Fruit fly (Drosophila melanogaster) whole organism: ENCODE results near the gene beat-IIa.

ENCODE experiments used
- CG8478 ChIP-seq: fragments of >200 bp; optimal IDR thresholded peaks from 2 replicates; lab custom pipeline; 2018; ENCODE audit warnings: inconsistent platforms
- Dll ChIP-seq: fragments of >200 bp; optimal IDR thresholded peaks from 2 replicates; lab custom pipeline; 2017
- EcR ChIP-seq, 2 experiments: fragments of >200 bp; optimal IDR thresholded peaks; 2 replicates each; lab custom pipeline; 2017; ENCODE audit warnings: missing biosample characterization in 2 of 2, missing genetic modification characterization in 2 of 2, missing genetic modification reagents in 2 of 2
- pan ChIP-seq: fragments of >200 bp; optimal IDR thresholded peaks from 2 replicates; lab custom pipeline; 2017
- psq ChIP-seq: fragments of >200 bp; optimal IDR thresholded peaks from 2 replicates; lab custom pipeline; 2017
- usp ChIP-seq: fragments of >200 bp; optimal IDR thresholded peaks from 2 replicates; lab custom pipeline; 2017; ENCODE audit warnings: missing biosample characterization, missing genetic modification characterization, mixed read lengths

The beat-IIa gene

dm6 chr3R:17366023-17366422 is at the start of gene beat-IIa:
TSS of gene beat-IIa (minus strand) at chr3R:17366119.
- no peak for TF ChIP-seq EcR (GFP tag; optimal IDR thresholded peaks at IDR 0.05; lab: Kevin White, UChicago)
- no peak for TF ChIP-seq CG8478 (lab: Kevin White, UChicago)
- no peak for TF ChIP-seq pan (lab: Kevin White, UChicago)
- TF ChIP-seq psq = no peak
- no peak for TF ChIP-seq usp (GFP tag; lab: Kevin White, UChicago)
- TF ChIP-seq Dll (lab: Kevin White, UChicago) = no peak

DNA sequence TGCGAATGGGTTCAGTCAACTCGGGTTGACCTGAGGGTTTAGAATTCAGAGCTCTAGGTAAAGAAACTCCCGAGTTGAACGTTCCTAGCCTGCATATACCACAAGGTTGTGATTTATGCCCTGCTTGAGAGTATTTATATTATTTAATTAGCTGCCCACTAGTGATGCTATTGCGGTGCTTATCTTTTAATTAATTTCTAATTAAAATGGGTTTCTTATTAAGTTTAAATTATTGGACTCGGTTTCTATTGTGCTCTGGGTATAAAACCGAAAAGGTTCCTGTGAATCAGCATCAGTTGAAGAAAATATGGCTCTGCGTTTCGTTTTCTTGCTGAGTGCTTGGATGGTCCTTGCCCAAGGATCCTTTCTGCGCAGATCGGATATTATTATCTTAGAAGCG is 49.5 kb upstream of the beat-IIa start, which contains the start of gene CG5866:
CG5866 (plus strand) TSS at position 301 of the 400 bp plus-strand sequence.
- TF ChIP-seq CG8478 (lab: Kevin White, UChicago) (no peak), EcR (GFP tag; optimal IDR thresholded peaks at IDR 0.05; lab: Kevin White, UChicago) (no peak), usp (GFP tag; lab: Kevin White, UChicago) (no peak), psq (no peak), Dll (lab: Kevin White, UChicago) (no peak), pan (lab: Kevin White, UChicago) (no peak)

dm6 chr3R:17413601-17414000 is 47.7 kb upstream of the beat-IIa start, which contains the start of gene CG42822:
TSS of gene CG42822 (plus strand) at chr3R:17413901.
- no peak for TF ChIP-seq EcR (GFP tag; optimal IDR thresholded peaks at IDR 0.05; lab: Kevin White, UChicago)
- TF ChIP-seq psq = no peak
- no peak for TF ChIP-seq usp (GFP tag; lab: Kevin White, UChicago)
- TF ChIP-seq pan (lab: Kevin White, UChicago) = no peak
- TF ChIP-seq CG8478 (lab: Kevin White, UChicago) = no peak
- no peak for TF ChIP-seq Dll (lab: Kevin White, UChicago)

dm6 chr3R:17412458-17413127 is 46.7 kb upstream of the beat-IIa start, which contains the start of gene CG42821:
TSS of gene CG42821 (plus strand) at chr3R:17413077.
- no peak for TF ChIP-seq CG8478 (lab: Kevin White, UChicago)
- no peak for TF ChIP-seq psq
- no peak for TF ChIP-seq usp (GFP tag; lab: Kevin White, UChicago)
- TF ChIP-seq Dll (lab: Kevin White, UChicago) = no peak
- TF ChIP-seq pan (lab: Kevin White, UChicago) = no peak
- TF ChIP-seq EcR (GFP tag; optimal IDR thresholded peaks at IDR 0.05; lab: Kevin White, UChicago) = no peak

DNA sequence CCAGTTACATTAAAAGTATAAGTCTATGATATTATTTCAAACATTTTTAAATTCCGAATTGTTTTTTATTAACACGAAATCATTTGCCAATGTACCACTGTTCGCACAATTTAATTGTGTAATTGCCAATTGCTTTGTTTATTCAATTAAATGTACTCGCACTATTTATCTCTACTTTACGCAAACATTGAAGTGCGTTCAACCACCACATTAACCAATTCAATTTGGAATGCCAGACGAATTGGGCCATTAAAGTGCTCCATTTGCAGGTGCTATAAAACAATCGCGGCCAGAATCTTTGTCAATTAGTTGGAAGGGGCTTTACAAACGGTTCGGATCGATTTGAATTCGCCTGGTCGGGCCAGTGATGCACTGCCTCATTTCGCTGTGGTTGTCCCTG is 44.9 kb upstream of the beat-IIa start, which contains the start of gene CG5863:
CG5863 (plus strand) TSS at position 301 of the 400 bp plus-strand sequence.
- TF ChIP-seq EcR (GFP tag; optimal IDR thresholded peaks at IDR 0.05; lab: Kevin White, UChicago) (no peak), psq (no peak), pan (lab: Kevin White, UChicago) (no peak), CG8478 (lab: Kevin White, UChicago) (no peak), usp (GFP tag; lab: Kevin White, UChicago) (no peak), Dll (lab: Kevin White, UChicago) (no peak)

DNA sequence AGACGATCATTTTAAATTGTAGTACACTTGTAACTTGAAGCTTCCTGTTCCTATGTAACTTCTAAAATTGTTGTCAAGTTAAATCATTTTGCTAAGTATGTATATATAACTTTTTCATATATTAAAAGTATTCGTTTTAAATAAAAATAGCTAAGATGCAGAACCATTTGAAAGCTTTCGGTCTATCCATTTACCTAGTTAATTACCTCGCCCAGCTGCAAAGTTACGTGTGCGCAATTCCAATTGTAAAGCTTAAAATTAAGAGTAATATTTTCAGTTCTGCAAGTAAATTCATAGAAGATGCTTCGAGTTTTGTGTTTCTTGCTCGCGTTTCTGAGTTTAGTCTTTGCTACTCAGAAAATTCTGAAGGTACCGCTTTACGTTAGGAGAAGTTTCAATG is 43.4 kb upstream of the beat-IIa start, which contains the start of gene CG5860:
CG5860 (plus strand) TSS at position 301 of the 400 bp plus-strand sequence.
- no peak for TF ChIP-seq CG8478 (lab: Kevin White, UChicago)
- no peak for TF ChIP-seq Dll (lab: Kevin White, UChicago)
- TF ChIP-seq psq = no peak
- no peak for TF ChIP-seq usp (GFP tag; lab: Kevin White, UChicago)
- no peak for TF ChIP-seq pan (lab: Kevin White, UChicago)
- TF ChIP-seq EcR (GFP tag; optimal IDR thresholded peaks at IDR 0.05; lab: Kevin White, UChicago) = no peak

DNA sequence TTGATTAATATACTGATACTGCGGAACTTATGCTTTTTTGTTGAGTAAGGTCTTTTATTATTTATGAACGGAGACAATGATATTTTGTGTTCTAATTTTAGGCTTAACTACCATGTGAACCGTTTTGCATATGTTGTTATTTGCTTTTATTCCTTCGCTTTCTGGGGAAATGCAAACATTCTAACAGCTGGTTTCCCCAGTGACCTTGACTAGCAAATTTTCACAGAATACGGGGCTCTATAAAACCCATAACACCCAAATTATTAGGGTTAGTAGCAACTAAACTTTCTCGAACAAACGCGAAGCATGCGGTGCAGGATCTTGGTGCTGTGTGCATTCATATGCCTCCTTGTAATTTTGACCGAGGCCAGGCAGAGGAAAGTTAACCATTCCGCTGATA is 41.7 kb upstream of the beat-IIa start, which contains the start of gene CG17283:
CG17283 (plus strand) TSS at position 301 of the 400 bp plus-strand sequence.
- no peak for TF ChIP-seq pan (lab: Kevin White, UChicago)
- TF ChIP-seq psq = no peak
- no peak for TF ChIP-seq usp (GFP tag; lab: Kevin White, UChicago)
- no peak for TF ChIP-seq CG8478 (lab: Kevin White, UChicago)
- TF ChIP-seq EcR (GFP tag; optimal IDR thresholded peaks at IDR 0.05; lab: Kevin White, UChicago) = no peak
- no peak for TF ChIP-seq Dll (lab: Kevin White, UChicago)

DNA sequence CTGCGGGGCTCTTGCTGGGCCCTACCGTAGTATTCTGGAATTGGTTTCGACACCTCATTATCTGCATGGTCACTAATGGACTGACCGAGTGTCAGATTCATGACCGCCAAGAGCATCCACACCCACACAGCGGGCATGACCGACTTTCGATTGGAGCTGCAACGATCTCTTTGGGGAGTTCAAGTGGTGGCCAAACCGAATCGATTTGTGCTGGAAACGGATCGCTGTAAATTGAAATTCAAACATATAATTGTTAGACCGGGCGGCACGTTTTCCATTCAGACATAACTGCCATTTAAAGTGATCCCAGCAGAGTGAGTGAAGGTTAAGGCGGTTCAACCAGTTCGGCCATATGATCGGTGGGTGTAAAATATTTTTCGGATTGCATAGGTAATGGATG is 40.5 kb upstream of the beat-IIa start, which contains the start of the genes CG42824 and CG42798:
CG42824 (minus strand) TSS at position 101 of the 400 bp plus-strand sequence.
CG42798 (plus strand) TSS at position 268 of the 400 bp plus-strand sequence.
- TF ChIP-seq Dll (lab: Kevin White, UChicago) (no peak), CG8478 (lab: Kevin White, UChicago) (no peak), pan (lab: Kevin White, UChicago) (no peak), usp (GFP tag; lab: Kevin White, UChicago) (no peak), psq (no peak), EcR (GFP tag; optimal IDR thresholded peaks at IDR 0.05; lab: Kevin White, UChicago) (no peak)

DNA sequence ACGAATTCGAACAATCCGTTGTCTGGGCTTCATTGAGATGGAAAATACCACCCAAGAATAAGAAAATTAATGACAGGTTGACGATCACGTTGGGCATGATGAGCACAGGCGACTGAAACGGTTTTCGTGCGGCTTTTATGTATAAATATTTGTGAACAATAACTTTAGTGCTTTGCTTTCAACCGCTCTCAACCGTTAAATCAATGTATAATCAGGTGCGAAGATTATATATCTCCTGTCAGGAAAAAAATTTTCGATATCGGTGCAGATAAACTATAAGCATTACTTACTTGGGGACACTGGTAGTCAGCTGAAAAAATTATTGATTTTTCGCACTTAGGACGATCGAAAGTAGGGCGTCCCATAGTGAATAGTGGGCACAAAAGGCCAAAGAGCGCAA is 39.1 kb upstream of the beat-IIa start, which contains the start of gene CG42823:
CG42823 (minus strand) TSS at position 101 of the 400 bp plus-strand sequence.
- TF ChIP-seq EcR (GFP tag; optimal IDR thresholded peaks at IDR 0.05; lab: Kevin White, UChicago) = no peak
- no peak for TF ChIP-seq usp (GFP tag; lab: Kevin White, UChicago)
- TF ChIP-seq CG8478 (lab: Kevin White, UChicago) = no peak
- no peak for TF ChIP-seq Dll (lab: Kevin White, UChicago)
- no peak for TF ChIP-seq psq
- TF ChIP-seq pan (lab: Kevin White, UChicago) = no peak

DNA sequence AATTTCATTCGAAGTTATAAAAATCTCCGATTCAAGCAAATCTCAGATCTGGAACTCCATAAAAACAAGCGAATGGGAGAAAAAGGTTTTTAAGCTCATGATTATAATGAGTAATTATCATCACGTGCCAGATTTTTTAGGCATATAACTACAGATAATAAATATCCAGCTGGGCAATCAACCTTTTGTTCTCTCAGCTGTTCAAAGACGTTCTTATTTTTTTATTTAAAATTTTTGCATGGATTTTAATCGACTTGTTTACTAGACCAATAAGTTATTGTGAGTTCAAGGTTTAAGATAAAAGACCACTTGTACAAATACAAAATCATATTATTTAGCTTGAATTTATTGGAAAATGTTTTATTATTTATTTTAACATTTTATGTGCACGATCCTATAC is 38.2 kb upstream of the beat-IIa start:
- no peak for TF ChIP-seq pan (lab: Kevin White, UChicago)
- TF ChIP-seq EcR (GFP tag; optimal IDR thresholded peaks at IDR 0.05; lab: Kevin White, UChicago) = no peak
- TF ChIP-seq psq = no peak
- TF ChIP-seq CG8478 (lab: Kevin White, UChicago) = no peak
- no peak for TF ChIP-seq Dll (lab: Kevin White, UChicago)
- TF ChIP-seq usp (GFP tag; lab: Kevin White, UChicago) = no peak

DNA sequence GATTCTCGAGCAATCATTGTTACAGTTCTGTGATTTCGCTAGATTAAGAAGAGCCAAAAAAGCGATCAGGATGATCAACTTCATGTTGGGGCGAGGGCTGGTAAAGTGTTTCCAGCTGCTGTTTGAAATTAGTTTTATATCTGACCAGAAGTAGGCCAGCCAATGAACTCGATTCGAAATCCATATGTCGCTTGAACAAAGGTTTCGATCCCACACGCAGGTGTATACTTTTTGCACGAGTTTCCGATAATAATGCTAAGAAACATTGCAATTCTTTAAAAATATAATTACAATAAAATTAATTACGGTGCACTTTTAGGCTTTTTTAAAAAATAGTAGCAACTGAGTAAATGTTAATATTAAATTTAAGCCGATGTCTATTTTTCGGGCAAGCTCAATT is 37.7 kb upstream of the beat-IIa start, which contains the start of gene CG34280:
CG34280 (minus strand) TSS at position 101 of the 400 bp plus-strand sequence.
- TF ChIP-seq pan (lab: Kevin White, UChicago) (no peak), CG8478 (lab: Kevin White, UChicago) (no peak), usp (GFP tag; lab: Kevin White, UChicago) (no peak), EcR (GFP tag; optimal IDR thresholded peaks at IDR 0.05; lab: Kevin White, UChicago) (no peak), Dll (lab: Kevin White, UChicago) (no peak), psq (no peak)
